Fruit fly (Drosophila melanogaster): ENCODE results near the gene Coq6.

The Coq6 gene

DNA sequence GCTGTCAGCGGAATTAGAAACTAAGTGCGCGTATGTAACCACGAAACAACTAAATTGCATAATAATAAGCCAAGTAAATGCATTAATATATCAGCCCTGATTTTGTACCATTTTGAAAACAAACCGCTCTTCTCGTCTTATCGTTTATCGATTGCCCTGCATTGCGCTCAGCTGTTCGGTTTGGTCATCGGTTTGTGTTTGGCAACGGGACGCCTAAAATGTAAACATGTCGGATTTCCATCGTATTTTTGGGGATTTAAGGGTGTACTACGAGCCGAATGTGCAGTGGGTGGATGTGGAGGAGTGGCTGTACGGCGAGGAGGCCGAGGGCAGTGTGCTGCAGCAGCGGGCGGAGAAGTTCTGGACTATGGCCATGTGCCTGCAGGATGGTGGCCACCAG is 6.3 kb downstream of the Coq6 start, which contains the start of gene Cap-D3 (continued):
- TF ChIP-seq CG5180 (GFP tag; optimal IDR thresholded peaks at IDR 0.05) (no peak), CG10321 (GFP tag; IDR thresholded peaks at IDR 0.05) (no peak), dati (GFP tag; IDR thresholded peaks at IDR 0.05) (no peak), CG7839 (tag; optimal IDR thresholded peaks at IDR 0.05) (no peak), Scr (GFP tag; IDR thresholded peaks at IDR 0.05; ENCODE audit: partially characterized antibody) (peak; percentile 49), HLH4C (GFP tag; IDR thresholded peaks at IDR 0.05; ENCODE audit: partially characterized antibody) (peak; percentile 85), knrl (GFP tag; IDR thresholded peaks at IDR 0.05; ENCODE audit: partially characterized antibody) (peak; percentile 28; the same call in 1 of the 3 replicates), CG1024 (GFP tag; IDR thresholded peaks at IDR 0.05) (no peak), Dref (GFP tag; IDR thresholded peaks at IDR 0.05) (peak; percentile 71), row (GFP tag; IDR thresholded peaks at IDR 0.05) (no peak), tll (GFP tag; optimal IDR thresholded peaks at IDR 0.05) (no peak), Meics (GFP tag; optimal IDR thresholded peaks at IDR 0.05) (no peak), CG4707 (GFP tag; optimal IDR thresholded peaks at IDR 0.05) (no peak), CG6689 (GFP tag; IDR thresholded peaks at IDR 0.05) (no peak), pum (GFP tag; optimal IDR thresholded peaks at IDR 0.05) (no peak), danr (GFP tag; IDR thresholded peaks at IDR 0.05) (no peak), pnt (GFP tag; optimal IDR thresholded peaks at IDR 0.05) (no peak), Med (GFP tag) (peak; percentile 54), MTF-1 (GFP tag; optimal IDR thresholded peaks at IDR 0.05; ENCODE audit: borderline replicate concordance) (no peak), CG13894 (tag; optimal IDR thresholded peaks at IDR 0.05) (no peak), sim (GFP tag; IDR thresholded peaks at IDR 0.05) (no peak), unc-4 (GFP tag; IDR thresholded peaks at IDR 0.05; ENCODE audit: partially characterized antibody) (peak; percentile 36), Sry-δ (GFP tag; optimal IDR thresholded peaks at IDR 0.05) (peak; percentile 25), CG3281 (GFP tag; optimal IDR thresholded peaks at IDR 0.05) (no peak), slbo (GFP tag; IDR thresholded peaks at IDR 0.05) (0 out of 2 replicates have a peak, but pooled peaks have one; percentile 9), twi (tag; optimal IDR thresholded peaks at IDR 0.05) (no peak), chif (GFP tag; optimal IDR thresholded peaks at IDR 0.05) (no peak), en (GFP tag; optimal IDR thresholded peaks at IDR 0.05) (no peak), CG34224 (GFP tag; IDR thresholded peaks at IDR 0.05; ENCODE audit: partially characterized antibody) (peak; percentile 77), Hey (tag; optimal IDR thresholded peaks at IDR 0.05) (no peak), CG13624 (GFP tag; optimal IDR thresholded peaks at IDR 0.05) (no peak), D19B (GFP tag; optimal IDR thresholded peaks at IDR 0.05) (no peak), inv (GFP tag; IDR thresholded peaks at IDR 0.05; ENCODE audit: partially characterized antibody) (no peak), Dll (GFP tag; IDR thresholded peaks at IDR 0.05; ENCODE audit: partially characterized antibody) (peak; percentile 45; the same call in 2 of the 4 replicates), CG11247 (GFP tag; IDR thresholded peaks at IDR 0.05) (no peak), stwl (tag; optimal IDR thresholded peaks at IDR 0.05) (no peak), CG2129 (GFP tag; IDR thresholded peaks at IDR 0.05; ENCODE audit: partially characterized antibody) (0 out of 2 replicates have a peak, but pooled peaks have one; percentile 12), CG7372 (GFP tag; IDR thresholded peaks at IDR 0.05) (no peak), run (tag; optimal IDR thresholded peaks at IDR 0.05) (no peak), CG17802 (tag; optimal IDR thresholded peaks at IDR 0.05) (peak; percentile 94), CG12071 (GFP tag; optimal IDR thresholded peaks at IDR 0.05) (no peak), CG10209 (GFP tag; optimal IDR thresholded peaks at IDR 0.05) (no peak), hb (GFP tag; IDR thresholded peaks at IDR 0.05; ENCODE audit: partially characterized antibody) (0 out of 3 replicates have a peak, but pooled peaks have one; percentile 70), CG16813 (GFP tag; IDR thresholded peaks at IDR 0.05; ENCODE audit: partially characterized antibody) (peak; percentile 55), CG18764 (GFP tag; optimal IDR thresholded peaks at IDR 0.05) (no peak), fd64A (GFP tag; optimal IDR thresholded peaks at IDR 0.05) (no peak), NC2β (GFP tag; optimal IDR thresholded peaks at IDR 0.05) (no peak), CG15696 (tag; optimal IDR thresholded peaks at IDR 0.05) (no peak), CG33557 (GFP tag; optimal IDR thresholded peaks at IDR 0.05) (no peak)

All from whole organism, embryonic.